Worm (Caenorhabditis elegans) whole organism, L3 larva: ENCODE data around the gene ZK1236.5.

Experiments used
- ama-1 ChIP-seq: fragments of 150-350 bp; optimal IDR thresholded peaks from 2 replicates; lab custom pipeline; 2018
- nhr-12 ChIP-seq: fragments of 150-350 bp; optimal IDR thresholded peaks from 2 replicates; lab custom pipeline; 2014; ENCODE audit warnings: missing biosample characterization, missing genetic modification characterization
- nhr-76 ChIP-seq: fragments of 150-350 bp; sonication (generic microtip); optimal IDR thresholded peaks from 5 replicates; lab custom pipeline; 2014; ENCODE audit warnings: missing biosample characterization, missing genetic modification characterization
- pqm-1 ChIP-seq: fragments of 150-350 bp; optimal IDR thresholded peaks from 2 replicates; lab custom pipeline; 2017; ENCODE audit warnings: missing biosample characterization, missing genetic modification characterization, inconsistent platforms
- snpc-4 ChIP-seq: fragments of 150-350 bp; optimal IDR thresholded peaks from 2 replicates; lab custom pipeline; 2014; ENCODE audit warnings: missing biosample characterization, missing genetic modification characterization
- unc-39 ChIP-seq: sonication (generic microtip); optimal IDR thresholded peaks from 4 replicates; lab custom pipeline; 2017; ENCODE audit warnings: missing biosample characterization, missing genetic modification characterization

- TF ChIP-seq nhr-12 (no peak), unc-39 (no peak), snpc-4 (tag; lab: Kevin White, UChicago) (no peak), ama-1 (peak; percentile 82), pqm-1 (no peak), nhr-76 (tag; lab: Kevin White, UChicago) (no peak)
Observed at ce11 chrIII:8449160-8449807, 17.3 kb upstream of the ZK1236.5 start, which contains the start of gene mrpl-32.
